Worm (Caenorhabditis elegans) whole organism, early embryonic: ENCODE results near the gene cwp-5.

Experiments used
- B0310.2 ChIP-seq: sonication (generic microtip); optimal IDR thresholded peaks from 2 replicates; lab custom pipeline; 2016; ENCODE audit warnings: mild to moderate bottlenecking, missing genetic modification characterization, missing compliant biosample characterization
- F13C5.2 ChIP-seq: sonication (generic microtip); optimal IDR thresholded peaks from 2 replicates; lab custom pipeline; 2017; ENCODE audit warnings: mild to moderate bottlenecking, missing genetic modification characterization, inconsistent platforms, missing compliant biosample characterization
- aly-1 ChIP-seq: sonication (generic microtip); optimal IDR thresholded peaks from 2 replicates; lab custom pipeline; 2016; ENCODE audit warnings: missing genetic modification characterization, missing compliant biosample characterization
- ama-1 ChIP-seq: fragments of 150-350 bp; optimal IDR thresholded peaks from 2 replicates; lab custom pipeline; 2014
- ceh-13 ChIP-seq: fragments of 200-800 bp; sonication (Bioruptor generic); optimal IDR thresholded peaks from 2 replicates; lab custom pipeline; 2018; ENCODE audit warnings: mild to moderate bottlenecking, missing genetic modification characterization, missing compliant biosample characterization
- ceh-36 ChIP-seq: sonication (generic microtip); optimal IDR thresholded peaks from 2 replicates; lab custom pipeline; 2016; ENCODE audit warnings: missing genetic modification characterization, inconsistent platforms, missing compliant biosample characterization
- ets-7 ChIP-seq: sonication (generic microtip); optimal IDR thresholded peaks from 2 replicates; lab custom pipeline; 2016; ENCODE audit warnings: missing genotype, missing genetic modification characterization, missing compliant biosample characterization
- flt-1 ChIP-seq: fragments of 200-800 bp; sonication (Bioruptor generic); IDR thresholded peaks from 2 replicates; pipeline ENCODE4 v1.3.6; 2022; ENCODE audit warnings: missing genetic modification characterization, missing compliant biosample characterization
- hmbx-1 ChIP-seq: sonication (generic microtip); optimal IDR thresholded peaks from 2 replicates; lab custom pipeline; 2016; ENCODE audit warnings: mild to moderate bottlenecking, missing genetic modification characterization, missing compliant biosample characterization
- hmg-4 ChIP-seq: fragments of 200-800 bp; sonication (Bioruptor generic); optimal IDR thresholded peaks from 2 replicates; lab custom pipeline; 2018; ENCODE audit warnings: mild to moderate bottlenecking, missing genetic modification characterization, missing compliant biosample characterization
- hnd-1 ChIP-seq: sonication (generic microtip); optimal IDR thresholded peaks from 2 replicates; lab custom pipeline; 2016; ENCODE audit warnings: missing genetic modification characterization, missing compliant biosample characterization
- pes-1 ChIP-seq: fragments of 200-800 bp; sonication (Bioruptor generic); IDR thresholded peaks from 2 replicates; pipeline ENCODE4 v1.3.6; 2022; ENCODE audit warnings: missing genetic modification reagents, missing genetic modification characterization, missing compliant biosample characterization
- scrt-1 ChIP-seq: fragments of 200-800 bp; sonication (Bioruptor generic); IDR thresholded peaks from 2 replicates; pipeline ENCODE4 v1.3.6; 2022; ENCODE audit warnings: missing genetic modification characterization, missing compliant biosample characterization
- sea-1 ChIP-seq: fragments of 200-800 bp; sonication (Bioruptor generic); conservative IDR thresholded peaks from 2 replicates; pipeline ENCODE4 v1.3.6; 2022; ENCODE audit warnings: missing genetic modification characterization, missing compliant biosample characterization
- tbx-11 ChIP-seq: fragments of 200-800 bp; sonication (Bioruptor generic); IDR thresholded peaks from 2 replicates; pipeline ENCODE4 v1.3.6; 2022; ENCODE audit warnings: missing genetic modification characterization, missing compliant biosample characterization
- tbx-37 ChIP-seq: fragments of 200-800 bp; sonication (Bioruptor generic); conservative IDR thresholded peaks from 2 replicates; pipeline ENCODE4 v1.3.6; 2022; ENCODE audit warnings: missing genetic modification reagents, missing genetic modification characterization, missing compliant biosample characterization
- tra-4 ChIP-seq: sonication (generic microtip); optimal IDR thresholded peaks from 2 replicates; lab custom pipeline; 2017; ENCODE audit warnings: missing genetic modification characterization, missing compliant biosample characterization

Gene cwp-5

ce11 chrX:13210478-13210877, 20.7 kb upstream of the cwp-5 start:
- TF ChIP-seq tbx-37 (GFP tag; lab: Robert Waterston, UW) (no peak), hnd-1 (tag; lab: Kevin White, UChicago) (no peak)

- TF ChIP-seq hnd-1 (tag; lab: Kevin White, UChicago) = no peak
- no peak for TF ChIP-seq sea-1 (GFP tag; lab: Robert Waterston, UW)
- TF ChIP-seq aly-1 = no peak
- no peak for TF ChIP-seq pes-1
Observed at ce11 chrX:13209026-13209425, 19.3 kb upstream of the cwp-5 start.

- no peak for TF ChIP-seq ets-7 (tag; lab: Kevin White, UChicago)
- TF ChIP-seq sea-1 (GFP tag; lab: Robert Waterston, UW) = no peak
Observed at ce11 chrX:13206911-13207310, 17.1 kb upstream of the cwp-5 start.

ce11 chrX:13206011-13206410, 16.2 kb upstream of the cwp-5 start:
- no peak for TF ChIP-seq aly-1
- TF ChIP-seq ceh-13 (GFP tag; lab: Kevin White, UChicago) = no peak
- no peak for TF ChIP-seq sea-1 (GFP tag; lab: Robert Waterston, UW)
- TF ChIP-seq hmbx-1 (tag; lab: Kevin White, UChicago) = no peak
- no peak for TF ChIP-seq hnd-1 (tag; lab: Kevin White, UChicago)
- TF ChIP-seq tra-4 (tag; lab: Kevin White, UChicago) = no peak
- TF ChIP-seq ceh-36 (tag; lab: Kevin White, UChicago) = no peak
- no peak for TF ChIP-seq tbx-11 (GFP tag; lab: Robert Waterston, UW)
- no peak for TF ChIP-seq ama-1
- no peak for TF ChIP-seq flt-1 (GFP tag; lab: Robert Waterston, UW)
- TF ChIP-seq F13C5.2 (tag; lab: Kevin White, UChicago) = no peak
- no peak for TF ChIP-seq ets-7 (tag; lab: Kevin White, UChicago)
- TF ChIP-seq B0310.2 = no peak
- no peak for TF ChIP-seq tbx-37 (GFP tag; lab: Robert Waterston, UW)
- no peak for TF ChIP-seq pes-1
- TF ChIP-seq hmg-4 (GFP tag; lab: Kevin White, UChicago) = no peak

ce11 chrX:13202312-13202711, 12.6 kb upstream of the cwp-5 start:
- TF ChIP-seq B0310.2 (no peak), ceh-13 (GFP tag; lab: Kevin White, UChicago) (no peak)

ce11 chrX:13201401-13201800, 11.6 kb upstream of the cwp-5 start, which contains the start of gene unc-9:
Gene unc-9 (plus strand): TSS chrX:13201770.
- TF ChIP-seq ceh-36 (tag; lab: Kevin White, UChicago) = no peak
- TF ChIP-seq F13C5.2 (tag; lab: Kevin White, UChicago) = no peak
- TF ChIP-seq tra-4 (tag; lab: Kevin White, UChicago) = no peak
- TF ChIP-seq ceh-13 (GFP tag; lab: Kevin White, UChicago) = no peak
- TF ChIP-seq aly-1 = no peak
- no peak for TF ChIP-seq ets-7 (tag; lab: Kevin White, UChicago)
- TF ChIP-seq tbx-11 (GFP tag; lab: Robert Waterston, UW) = no peak
- no peak for TF ChIP-seq flt-1 (GFP tag; lab: Robert Waterston, UW)
- no peak for TF ChIP-seq tbx-37 (GFP tag; lab: Robert Waterston, UW)
- no peak for TF ChIP-seq ama-1
- no peak for TF ChIP-seq hmbx-1 (tag; lab: Kevin White, UChicago)
- no peak for TF ChIP-seq sea-1 (GFP tag; lab: Robert Waterston, UW)
- TF ChIP-seq B0310.2 = no peak

- TF ChIP-seq ets-7 (tag; lab: Kevin White, UChicago) (no peak), tra-4 (tag; lab: Kevin White, UChicago) (no peak), sea-1 (GFP tag; lab: Robert Waterston, UW) (no peak), hmg-4 (GFP tag; lab: Kevin White, UChicago) (no peak), tbx-37 (GFP tag; lab: Robert Waterston, UW) (no peak), pes-1 (no peak), tbx-11 (GFP tag; lab: Robert Waterston, UW) (no peak), ceh-13 (GFP tag; lab: Kevin White, UChicago) (no peak), F13C5.2 (tag; lab: Kevin White, UChicago) (no peak)
Observed at ce11 chrX:13200312-13200711, 10.6 kb upstream of the cwp-5 start.

- TF ChIP-seq scrt-1 (GFP tag; lab: Robert Waterston, UW) (no peak), ceh-36 (tag; lab: Kevin White, UChicago) (no peak), tra-4 (tag; lab: Kevin White, UChicago) (no peak), sea-1 (GFP tag; lab: Robert Waterston, UW) (no peak), ets-7 (tag; lab: Kevin White, UChicago) (no peak), tbx-37 (GFP tag; lab: Robert Waterston, UW) (no peak), F13C5.2 (tag; lab: Kevin White, UChicago) (no peak), pes-1 (no peak), aly-1 (no peak), hnd-1 (tag; lab: Kevin White, UChicago) (no peak), ama-1 (no peak), tbx-11 (GFP tag; lab: Robert Waterston, UW) (no peak), B0310.2 (no peak), hmbx-1 (tag; lab: Kevin White, UChicago) (no peak), hmg-4 (GFP tag; lab: Kevin White, UChicago) (no peak), ceh-13 (GFP tag; lab: Kevin White, UChicago) (no peak), flt-1 (GFP tag; lab: Robert Waterston, UW) (no peak)
Observed at ce11 chrX:13198134-13198533, 8.4 kb upstream of the cwp-5 start.
